Fruit fly (Drosophila melanogaster): ENCODE results near the gene GstD3.

Gene GstD3

DNA sequence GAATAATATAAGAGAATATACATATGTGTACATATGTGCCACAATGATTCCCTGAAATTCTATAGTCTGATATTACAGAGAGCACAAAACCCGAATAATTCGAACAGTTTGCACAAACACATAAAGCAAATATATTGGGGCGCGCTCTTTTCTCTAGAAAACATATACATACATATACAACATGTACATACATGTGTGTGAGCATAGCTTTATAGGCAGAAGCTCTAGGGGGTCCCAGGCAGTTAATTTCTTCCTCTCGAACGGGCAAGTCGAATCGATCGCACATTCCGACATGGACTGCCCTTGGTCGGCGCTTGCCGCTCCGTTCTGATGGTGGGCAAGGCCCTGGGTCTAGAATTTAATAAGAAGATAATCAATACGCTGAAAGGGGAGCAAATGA lies at the start of gene GstD3:
Gene GstD3 (plus strand): TSS at position 269 of the 400 bp plus-strand sequence.
- TF ChIP-seq CG17801 (GFP tag; optimal IDR thresholded peaks at IDR 0.05; ENCODE audit: partially characterized antibody) = no peak

DNA sequence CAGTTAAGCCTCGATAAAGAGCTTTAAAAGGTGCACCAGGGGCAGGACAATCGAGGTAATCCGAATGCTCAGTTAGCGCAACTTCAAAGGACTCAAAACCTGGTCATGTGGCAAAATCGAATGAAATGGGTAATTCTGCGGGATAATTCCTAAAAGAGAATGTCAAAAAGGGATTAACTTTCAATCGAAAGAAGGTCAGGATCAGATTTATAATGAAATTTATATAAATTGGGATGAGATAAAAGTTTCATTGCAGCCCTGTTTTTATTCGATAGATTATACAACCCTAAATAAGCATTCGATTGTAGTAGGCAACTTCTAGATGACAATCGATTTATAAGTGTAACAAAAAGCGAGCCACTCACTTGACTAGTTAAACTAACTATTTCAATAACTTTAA lies 49.6 kb upstream of the GstD3 start, which contains the start of gene CG10013:
Gene CG10013 (plus strand): TSS at position 301 of the 400 bp plus-strand sequence.
- TF ChIP-seq CG17801 (GFP tag; optimal IDR thresholded peaks at IDR 0.05; ENCODE audit: partially characterized antibody) = no peak

dm6 chr3R:12326855-12327254 lies 46.0 kb upstream of the GstD3 start:
- TF ChIP-seq CG17801 (GFP tag; optimal IDR thresholded peaks at IDR 0.05; ENCODE audit: partially characterized antibody) = no peak

- no peak for TF ChIP-seq CG17801 (GFP tag; optimal IDR thresholded peaks at IDR 0.05; ENCODE audit: partially characterized antibody)
Observed at dm6 chr3R:12329827-12330226, 43.0 kb upstream of the GstD3 start.

- no peak for TF ChIP-seq CG17801 (GFP tag; optimal IDR thresholded peaks at IDR 0.05; ENCODE audit: partially characterized antibody)
Observed at dm6 chr3R:12341374-12341773, 31.5 kb upstream of the GstD3 start, which contains the start of gene Sgsf. Gene Sgsf, plus strand, starts transcription at chr3R:12341674.

DNA sequence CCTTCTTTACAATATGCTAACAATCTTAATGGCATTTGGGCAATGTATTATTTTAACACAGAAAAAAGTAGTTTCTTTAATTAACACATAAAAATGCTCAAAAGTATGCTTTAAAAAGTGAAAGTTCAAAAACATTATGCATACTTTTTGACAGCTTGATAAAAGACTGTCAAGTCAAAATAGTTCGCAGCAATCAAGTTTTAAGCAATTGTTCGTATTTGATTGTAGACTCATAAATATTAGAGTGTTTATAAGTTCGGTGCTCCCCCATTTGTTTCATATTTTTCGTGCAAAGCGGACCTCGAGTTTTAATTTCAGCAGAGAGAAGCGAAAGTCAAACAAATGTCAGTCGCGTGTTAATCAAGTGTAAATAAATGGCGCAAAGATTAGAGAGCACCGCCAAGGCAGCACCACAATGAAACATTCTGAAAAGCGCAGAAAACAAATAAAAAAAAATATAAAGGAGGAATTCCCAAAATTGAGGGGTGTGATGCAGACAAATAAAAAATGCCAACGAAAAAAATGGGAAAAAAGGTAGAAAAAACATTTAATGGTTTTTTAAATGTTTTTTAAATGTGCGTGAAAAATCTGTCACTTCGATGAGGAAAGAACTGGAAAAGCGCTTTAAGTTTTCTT lies 27.8 kb upstream of the GstD3 start:
- no peak for TF ChIP-seq CG17801 (GFP tag; optimal IDR thresholded peaks at IDR 0.05; ENCODE audit: partially characterized antibody)

- TF ChIP-seq CG17801 (GFP tag; optimal IDR thresholded peaks at IDR 0.05; ENCODE audit: partially characterized antibody) = no peak
Observed at dm6 chr3R:12345989-12346388, 26.9 kb upstream of the GstD3 start.

dm6 chr3R:12347659-12348058 lies 25.2 kb upstream of the GstD3 start:
- no peak for TF ChIP-seq CG17801 (GFP tag; optimal IDR thresholded peaks at IDR 0.05; ENCODE audit: partially characterized antibody)

dm6 chr3R:12350497-12350896 lies 22.4 kb upstream of the GstD3 start, which contains the start of gene CG10038:
Gene CG10038, minus strand, starts transcription at chr3R:12350644.
- TF ChIP-seq CG17801 (GFP tag; optimal IDR thresholded peaks at IDR 0.05; ENCODE audit: partially characterized antibody) = no peak

- no peak for TF ChIP-seq CG17801 (GFP tag; optimal IDR thresholded peaks at IDR 0.05; ENCODE audit: partially characterized antibody)
Observed at dm6 chr3R:12352003-12352402, 20.9 kb upstream of the GstD3 start, which contains the start of gene CG10041. Gene CG10041, minus strand, starts transcription at chr3R:12352103.

DNA sequence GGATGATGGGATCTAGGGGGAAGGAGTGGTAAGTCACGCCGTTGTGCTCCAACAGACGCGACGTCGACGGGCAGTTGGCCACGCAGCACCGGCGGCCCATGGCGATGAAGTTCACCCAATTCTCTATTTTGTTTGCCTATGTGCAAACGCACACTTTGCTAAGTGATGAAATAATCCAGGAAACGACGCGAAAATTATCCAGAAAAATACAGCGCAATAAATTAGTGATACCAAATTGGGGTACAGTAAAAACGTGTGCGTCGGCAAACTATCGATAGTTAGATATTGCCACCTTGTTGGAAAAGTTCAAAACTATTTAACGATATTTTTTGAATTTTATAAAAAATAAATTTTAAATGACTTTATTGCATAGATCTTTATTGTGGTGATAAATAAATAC lies 16.8 kb upstream of the GstD3 start, which contains the start of gene MBD-R2:
Gene MBD-R2 (minus strand): TSS at position 222 of the 400 bp plus-strand sequence.
- no peak for TF ChIP-seq CG17801 (GFP tag; optimal IDR thresholded peaks at IDR 0.05; ENCODE audit: partially characterized antibody)

- no peak for TF ChIP-seq CG17801 (GFP tag; optimal IDR thresholded peaks at IDR 0.05; ENCODE audit: partially characterized antibody)
Observed at dm6 chr3R:12359837-12360236, 13.0 kb upstream of the GstD3 start, which contains the start of gene CG4115. Gene CG4115, plus strand, starts transcription at chr3R:12360008.

dm6 chr3R:12361962-12362497 lies 10.8 kb upstream of the GstD3 start:
- TF ChIP-seq CG17801 (GFP tag; optimal IDR thresholded peaks at IDR 0.05; ENCODE audit: partially characterized antibody) = no peak

- no peak for TF ChIP-seq CG17801 (GFP tag; optimal IDR thresholded peaks at IDR 0.05; ENCODE audit: partially characterized antibody)
Observed at dm6 chr3R:12363544-12363943, 9.3 kb upstream of the GstD3 start.

DNA sequence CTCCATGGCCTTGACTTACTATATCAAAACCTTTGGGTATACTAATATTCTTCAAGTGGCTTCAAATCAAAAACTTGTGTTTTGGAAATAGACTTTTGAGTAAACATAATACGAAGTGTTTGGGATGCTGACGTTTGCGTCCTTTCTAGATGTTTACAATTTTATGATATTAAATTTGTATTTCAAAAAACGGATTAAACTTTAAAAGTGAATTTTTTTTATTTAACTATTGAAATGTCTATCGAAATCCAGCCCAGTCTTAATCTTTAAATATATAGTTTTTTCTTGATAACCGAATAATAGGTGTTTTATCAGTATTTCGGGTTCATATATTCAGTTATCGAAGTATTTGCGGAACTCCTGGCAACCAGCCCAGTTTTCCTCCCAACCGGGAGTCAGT lies 8.3 kb upstream of the GstD3 start, which contains the start of gene Tim17a1:
Gene Tim17a1 (minus strand): TSS at position 101 of the 400 bp plus-strand sequence.
- no peak for TF ChIP-seq CG17801 (GFP tag; optimal IDR thresholded peaks at IDR 0.05; ENCODE audit: partially characterized antibody)

DNA sequence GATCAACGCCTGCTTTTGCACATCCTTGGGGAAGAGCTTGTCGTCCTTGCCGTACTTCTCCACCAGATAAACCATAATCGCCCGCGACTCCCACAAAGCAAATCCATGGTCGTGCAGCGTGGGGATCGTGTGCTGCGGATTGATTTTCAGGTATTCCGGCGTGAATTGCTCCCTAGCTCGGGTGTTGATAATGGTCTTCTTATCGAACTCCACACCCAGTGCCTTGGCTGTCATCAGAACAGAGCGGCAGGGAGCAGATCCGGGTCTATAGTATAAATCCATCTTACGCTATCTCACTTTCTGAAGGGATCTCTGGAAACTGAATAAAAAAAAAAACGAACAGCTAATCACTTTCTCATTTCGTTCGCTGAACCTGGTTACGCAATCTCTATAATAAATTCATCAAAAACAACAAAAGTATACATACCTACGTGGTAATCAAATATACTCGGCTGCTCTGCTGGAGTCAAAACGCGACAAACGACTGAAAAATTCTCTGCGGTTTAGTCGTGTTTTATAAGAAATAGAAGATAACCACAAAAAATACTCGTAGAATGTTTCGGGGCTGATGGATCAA lies 7.5 kb upstream of the GstD3 start, which contains the start of gene GstD10:
Gene GstD10 (minus strand): TSS at position 472 of the 577 bp plus-strand sequence.
- TF ChIP-seq CG17801 (GFP tag; optimal IDR thresholded peaks at IDR 0.05; ENCODE audit: partially characterized antibody) = no peak
